Fruit fly (Drosophila melanogaster) whole organism, adult: ENCODE measurements around the gene Polr2M.

Experiments
- CG11617 ChIP-seq: fragments of 200-800 bp; sonication (Bioruptor generic); optimal IDR thresholded peaks from 2 replicates; lab custom pipeline; 2017; ENCODE audit warnings: mild to moderate bottlenecking, missing biosample characterization, missing genetic modification reagents, missing genetic modification characterization
- CG33017 ChIP-seq: fragments of 200-800 bp; sonication (Bioruptor generic); optimal IDR thresholded peaks from 2 replicates; lab custom pipeline; 2018; ENCODE audit warnings: missing biosample characterization, mild to moderate bottlenecking, missing genetic modification characterization, moderate library complexity
- Clk ChIP-seq: fragments of 200-800 bp; sonication (Bioruptor generic); optimal IDR thresholded peaks from 2 replicates; lab custom pipeline; 2017; ENCODE audit warnings: missing biosample characterization, missing genetic modification characterization
- Crg-1 ChIP-seq: fragments of 200-800 bp; sonication (Bioruptor generic); optimal IDR thresholded peaks from 2 replicates; lab custom pipeline; 2016; ENCODE audit warnings: missing biosample characterization, missing genetic modification characterization
- cic ChIP-seq: fragments of 200-800 bp; sonication (Bioruptor generic); optimal IDR thresholded peaks from 2 replicates; lab custom pipeline; 2017; ENCODE audit warnings: missing biosample characterization, mild to moderate bottlenecking, missing genetic modification characterization, moderate library complexity
- cnc ChIP-seq, 2 experiments: fragments of >200 bp; optimal IDR thresholded peaks; 2 replicates each; lab custom pipeline; 2017
- kay ChIP-seq: fragments of 200-800 bp; sonication (Bioruptor generic); peaks from one replicate; lab custom pipeline; 2016; ENCODE audit warnings: missing biosample characterization, missing genetic modification characterization, borderline replicate concordance
- pad ChIP-seq: fragments of 200-800 bp; sonication (Bioruptor generic); optimal IDR thresholded peaks from 3 replicates; lab custom pipeline; 2017; ENCODE audit warnings: missing biosample characterization, missing genetic modification characterization, mild to moderate bottlenecking, moderate library complexity, missing genetic modification reagents
- tj ChIP-seq: fragments of 200-800 bp; sonication (Bioruptor generic); optimal IDR thresholded peaks from 3 replicates; lab custom pipeline; 2017; ENCODE audit warnings: missing biosample characterization, mild to moderate bottlenecking, missing genetic modification characterization, moderate library complexity
- toe ChIP-seq: fragments of 200-800 bp; sonication (Bioruptor generic); optimal IDR thresholded peaks from 2 replicates; lab custom pipeline; 2016; ENCODE audit warnings: missing biosample characterization, missing genetic modification characterization

DNA sequence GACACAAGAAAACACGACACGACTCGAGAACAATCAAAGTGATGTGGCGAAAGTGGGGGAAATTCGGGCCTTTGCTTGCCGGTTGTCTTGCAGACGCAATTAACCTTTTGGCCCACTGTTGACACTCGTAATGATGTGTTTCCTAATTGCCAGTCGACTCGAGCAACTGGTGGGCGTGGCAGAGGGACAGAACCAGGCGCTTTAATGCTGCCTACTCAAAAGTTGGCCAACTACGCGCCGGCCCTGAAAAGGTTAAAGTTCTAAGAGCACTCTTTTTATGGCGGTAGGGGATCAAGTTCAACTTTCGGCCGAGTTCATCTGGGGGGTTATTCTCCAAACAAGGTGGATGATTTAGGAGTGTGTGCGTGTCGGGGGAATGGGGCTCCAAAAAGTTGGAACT lies 7.9 kb upstream of the Polr2M start:
- TF ChIP-seq cic (GFP tag; lab: Kevin White, UChicago) (no peak), pad (GFP tag; lab: Kevin White, UChicago) (no peak), tj (no peak), toe (GFP tag; lab: Kevin White, UChicago) (no peak), cnc (optimal IDR thresholded peaks at IDR 0.05; lab: Kevin White, UChicago) (no peak), kay (GFP tag; lab: Kevin White, UChicago) (no peak), Crg-1 (no peak), CG33017 (tag; lab: Kevin White, UChicago) (no peak), Clk (GFP tag; lab: Kevin White, UChicago) (no peak), CG11617 (no peak)
